Worm (Caenorhabditis elegans): ENCODE results near the gene Y39E4B.5.

DNA sequence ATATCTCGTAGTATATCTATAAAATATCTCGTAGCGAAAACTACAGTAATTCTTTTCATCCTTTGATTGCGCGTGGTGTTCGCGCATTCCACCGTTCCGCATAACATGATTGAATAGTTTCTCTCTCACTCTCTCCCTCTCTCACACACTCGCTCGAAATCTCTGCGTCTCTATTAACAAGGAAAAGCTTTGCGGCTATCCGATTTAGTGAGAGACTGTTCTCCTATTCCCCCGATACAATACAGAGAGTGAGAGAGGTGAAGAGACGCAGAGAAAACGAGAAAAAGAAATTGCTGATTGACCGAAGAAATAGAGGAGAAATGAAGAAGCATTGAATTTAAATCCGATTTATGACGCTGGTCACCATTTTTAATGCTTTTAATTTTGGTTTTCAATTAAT, 12.3 kb downstream of the Y39E4B.5 start:
- TF ChIP-seq ama-1 (optimal IDR thresholded peaks at IDR 0.05) (no peak), ztf-7 (tag; optimal IDR thresholded peaks at IDR 0.05) (no peak), lsy-2 (tag; optimal IDR thresholded peaks at IDR 0.05) (peak in 1 of 2 experiments; percentile 62), skn-1 (tag; optimal IDR thresholded peaks at IDR 0.05) (no peak), lin-38 (GFP tag; IDR thresholded peaks at IDR 0.05) (no peak), nhr-48 (tag; optimal IDR thresholded peaks at IDR 0.05) (no peak), fos-1 (tag; optimal IDR thresholded peaks at IDR 0.05) (no peak), hlh-30 (tag; optimal IDR thresholded peaks at IDR 0.05; ENCODE audit: insufficient read depth) (peak; percentile 60), vab-7 (GFP tag; IDR thresholded peaks at IDR 0.05) (no peak), lin-15B (tag; optimal IDR thresholded peaks at IDR 0.05) (no peak)
